Worm (Caenorhabditis elegans) whole organism, L3 larva: ENCODE measurements around the gene W02B12.13.

ENCODE experiments used
- ZK546.5 ChIP-seq: sonication (generic microtip); optimal IDR thresholded peaks from 2 replicates; lab custom pipeline; 2017; ENCODE audit warnings: missing biosample characterization, missing genetic modification characterization
- ceh-16 ChIP-seq: sonication (generic microtip); optimal IDR thresholded peaks from 2 replicates; lab custom pipeline; 2017; ENCODE audit warnings: missing biosample characterization, missing genetic modification characterization
- elt-2 ChIP-seq: sonication (generic microtip); optimal IDR thresholded peaks from 2 replicates; lab custom pipeline; 2016; ENCODE audit warnings: missing genetic modification reagents, mild to moderate bottlenecking, missing genetic modification characterization, missing compliant biosample characterization
- elt-3 ChIP-seq, 3 experiments: fragments of 150-350 bp in 1 of 3; sonication (generic microtip) in 2 of 3; optimal IDR thresholded peaks; 2 replicates in 2 of 3; 4 replicates in 1 of 3; lab custom pipeline; 2014 to 2017; ENCODE audit warnings: missing biosample characterization in 3 of 3, missing genetic modification characterization in 3 of 3
- lin-15B ChIP-seq: fragments of 150-350 bp; optimal IDR thresholded peaks from 2 replicates; lab custom pipeline; 2014; ENCODE audit warnings: missing biosample characterization, missing genetic modification characterization
- nfya-1 ChIP-seq: sonication (generic microtip); optimal IDR thresholded peaks from 2 replicates; lab custom pipeline; 2017; ENCODE audit warnings: missing genetic modification characterization, mild to moderate bottlenecking, missing compliant biosample characterization, antibody characterized with exemption, moderate library complexity; ENCODE audit not compliant: insufficient read depth
- nhr-77 ChIP-seq: fragments of 150-350 bp; optimal IDR thresholded peaks from 2 replicates; lab custom pipeline; 2014; ENCODE audit warnings: missing biosample characterization, missing genetic modification characterization
- unc-39 ChIP-seq: sonication (generic microtip); optimal IDR thresholded peaks from 4 replicates; lab custom pipeline; 2017; ENCODE audit warnings: missing biosample characterization, missing genetic modification characterization
- unc-62 ChIP-seq: fragments of 150-350 bp; sonication (generic microtip); optimal IDR thresholded peaks from 4 replicates; lab custom pipeline; 2014; ENCODE audit warnings: missing biosample characterization, missing genetic modification reagents, missing genetic modification characterization
- zag-1 ChIP-seq: fragments of 150-350 bp; optimal IDR thresholded peaks from 2 replicates; lab custom pipeline; 2014; ENCODE audit warnings: missing biosample characterization, missing genetic modification characterization

DNA sequence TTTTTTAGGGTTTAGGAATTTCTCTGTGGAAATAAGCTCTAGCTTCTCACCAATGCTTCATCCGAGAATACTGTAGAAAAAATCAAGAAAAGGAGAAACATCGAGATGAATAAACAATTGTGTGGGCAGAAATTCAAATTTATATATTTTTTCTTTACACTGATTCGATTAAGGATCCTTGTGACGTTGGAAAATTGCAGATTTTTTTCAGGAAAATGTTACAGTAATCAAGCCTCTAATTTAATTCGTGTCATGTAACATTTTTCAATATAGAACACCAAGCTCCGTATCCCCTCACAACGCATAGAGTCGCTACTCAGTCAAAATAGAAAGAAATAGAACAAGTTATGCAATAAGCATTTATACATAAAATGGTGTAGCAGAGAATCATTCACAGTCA, 31.3 kb downstream of the W02B12.13 start, which contains the start of gene W02B12.16:
- TF ChIP-seq elt-3 (tag; optimal IDR thresholded peaks at IDR 0.05; lab: Kevin White, UChicago) (no peak), elt-2 (tag; lab: Kevin White, UChicago) (no peak), zag-1 (tag; lab: Kevin White, UChicago) (no peak), nfya-1 (tag; lab: Kevin White, UChicago) (no peak), lin-15B (no peak), nhr-77 (tag; lab: Kevin White, UChicago) (no peak), ceh-16 (tag; lab: Kevin White, UChicago) (no peak), unc-62 (GFP tag; lab: Kevin White, UChicago) (no peak), ZK546.5 (no peak), unc-39 (tag; lab: Kevin White, UChicago) (no peak)
